Worm (Caenorhabditis elegans) whole organism, mixed stage, embryonic: Measurements from ENCODE around the gene math-40.

Source experiments
- nhr-2 ChIP-seq: fragments of 150-350 bp; optimal IDR thresholded peaks from 2 replicates; lab custom pipeline; 2014; ENCODE audit warnings: missing biosample characterization, missing genetic modification characterization
- unc-62 ChIP-seq: fragments of 150-350 bp; optimal IDR thresholded peaks from 2 replicates; lab custom pipeline; 2014; ENCODE audit warnings: missing biosample characterization, missing genetic modification reagents, missing genetic modification characterization

DNA sequence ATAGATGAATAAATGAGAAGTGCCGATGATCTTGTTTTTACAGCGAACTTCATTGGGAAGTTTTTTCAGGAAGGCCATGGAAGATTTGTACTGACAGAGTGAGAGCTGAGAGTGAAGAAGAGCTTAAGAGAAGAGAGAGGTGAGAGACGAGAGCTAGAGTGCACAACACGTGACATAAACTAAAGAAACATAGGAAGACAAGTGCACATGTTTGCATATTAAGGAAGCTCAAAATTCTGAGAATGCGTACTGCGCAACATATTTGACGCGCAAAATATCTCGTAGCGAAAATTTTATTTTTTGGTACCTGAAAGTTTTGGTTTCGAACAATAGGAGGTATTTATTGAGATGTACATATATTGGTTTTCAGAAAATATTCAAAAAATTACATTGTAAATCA is 22.2 kb upstream of the math-40 start, which contains the start of gene C08F1.8:
- TF ChIP-seq nhr-2 (tag; lab: Kevin White, UChicago): no peak
- no peak for TF ChIP-seq unc-62 (GFP tag; lab: Kevin White, UChicago)
